Worm (Caenorhabditis elegans) whole organism, midembryonic: Measurements from ENCODE around the gene tbc-2.

ENCODE experiments used
- cog-1 ChIP-seq: sonication (generic microtip); optimal IDR thresholded peaks from 2 replicates; lab custom pipeline; 2016; ENCODE audit warnings: missing genetic modification characterization, missing compliant biosample characterization
- flt-1 ChIP-seq: fragments of 200-800 bp; sonication (Bioruptor generic); IDR thresholded peaks from 2 replicates; pipeline ENCODE4 v1.3.6; 2022; ENCODE audit warnings: missing genetic modification characterization, missing compliant biosample characterization
- tab-1 ChIP-seq: fragments of 200-800 bp; sonication (Bioruptor generic); IDR thresholded peaks from 2 replicates; pipeline ENCODE4 v1.3.6; 2022; ENCODE audit warnings: missing genetic modification characterization, missing compliant biosample characterization
- ztf-29 ChIP-seq: fragments of 200-800 bp; sonication (Bioruptor generic); IDR thresholded peaks from 2 replicates; pipeline ENCODE4 v1.3.6; 2022; ENCODE audit warnings: missing genetic modification reagents, missing genetic modification characterization, missing compliant biosample characterization

ce11 chrII:5841053-5841547 lies 13.9 kb upstream of the tbc-2 start, which contains the start of gene lec-5:
- no peak for TF ChIP-seq cog-1 (tag; lab: Kevin White, UChicago)
- TF ChIP-seq ztf-29 (GFP tag; lab: Robert Waterston, UW), result no peak
- TF ChIP-seq flt-1 (GFP tag; lab: Robert Waterston, UW), result no peak
- TF ChIP-seq tab-1 (GFP tag; lab: Robert Waterston, UW), result no peak
